Worm (Caenorhabditis elegans): ENCODE results near the gene B0001.7.

B0001.7 gene

ce11 chrIV:12121076-12121475 is 33.0 kb downstream of the B0001.7 start, which contains the start of the genes ddb-1 and M18.6 (continued):
- no peak for TF ChIP-seq egrh-3 (GFP tag; IDR thresholded peaks at IDR 0.05)
- no peak for TF ChIP-seq hlh-12 (tag; optimal IDR thresholded peaks at IDR 0.05)
- TF ChIP-seq ztf-28 (GFP tag; IDR thresholded peaks at IDR 0.05), result no peak
- no peak for TF ChIP-seq F52B5.7 (tag; optimal IDR thresholded peaks at IDR 0.05)
- no peak for TF ChIP-seq ceh-79 (tag; optimal IDR thresholded peaks at IDR 0.05)
- peak; percentile 57; the same call in 1 of the 2 replicates for TF ChIP-seq madf-6 (GFP tag; IDR thresholded peaks at IDR 0.05)
- TF ChIP-seq B0035.1 (tag; optimal IDR thresholded peaks at IDR 0.05), result no peak
- TF ChIP-seq nhr-120 (GFP tag; IDR thresholded peaks at IDR 0.05), result no peak
- TF ChIP-seq unc-62 (GFP tag; optimal IDR thresholded peaks at IDR 0.05), result no peak
- TF ChIP-seq rpc-1 (optimal IDR thresholded peaks at IDR 0.05), result no peak
- TF ChIP-seq rpc-1 (tag; optimal IDR thresholded peaks at IDR 0.05), result no peak
- no peak for TF ChIP-seq Y53G8AR.9 (GFP tag; conservative IDR thresholded peaks at IDR 0.05)
- TF ChIP-seq T26A5.8 (tag; optimal IDR thresholded peaks at IDR 0.05), result no peak
- TF ChIP-seq ztf-18 (tag; optimal IDR thresholded peaks at IDR 0.05), result no peak
- no peak for TF ChIP-seq Y56A3A.18 (GFP tag; IDR thresholded peaks at IDR 0.05)
- TF ChIP-seq Y95B8A.8 (GFP tag; IDR thresholded peaks at IDR 0.05), result no peak
- no peak for TF ChIP-seq F37B4.10 (GFP tag; IDR thresholded peaks at IDR 0.05)
- no peak for TF ChIP-seq ztf-6 (GFP tag; IDR thresholded peaks at IDR 0.05)
- TF ChIP-seq repo-1 (tag; optimal IDR thresholded peaks at IDR 0.05), result no peak
- no peak for TF ChIP-seq ccch-3 (GFP tag; optimal IDR thresholded peaks at IDR 0.05)
- TF ChIP-seq dox-1 (GFP tag; IDR thresholded peaks at IDR 0.05), result no peak; the same call in 1 of the 2 replicates
- no peak for TF ChIP-seq xnd-1 (tag; optimal IDR thresholded peaks at IDR 0.05)
- TF ChIP-seq cebp-2 (GFP tag; IDR thresholded peaks at IDR 0.05), result no peak
- no peak for TF ChIP-seq ceh-91 (GFP tag; IDR thresholded peaks at IDR 0.05)
- TF ChIP-seq dpl-1 (GFP tag; optimal IDR thresholded peaks at IDR 0.05), result peak; percentile 56
- no peak for TF ChIP-seq egl-44 (GFP tag; IDR thresholded peaks at IDR 0.05)
- no peak for TF ChIP-seq F22D6.2 (tag; optimal IDR thresholded peaks at IDR 0.05)
- peak; percentile 47; the same call in 1 of the 2 replicates for TF ChIP-seq F33H1.4 (GFP tag; IDR thresholded peaks at IDR 0.05)
- TF ChIP-seq ztf-3 (GFP tag; optimal IDR thresholded peaks at IDR 0.05), result no peak
- no peak for TF ChIP-seq Y67H2A.10 (GFP tag; conservative IDR thresholded peaks at IDR 0.05)
- TF ChIP-seq C17E4.6 (GFP tag; IDR thresholded peaks at IDR 0.05), result no peak
- no peak for TF ChIP-seq B0261.1 (tag; optimal IDR thresholded peaks at IDR 0.05)
- no peak for TF ChIP-seq ZK185.1 (tag; optimal IDR thresholded peaks at IDR 0.05; ENCODE audit: poor library complexity, severe bottlenecking)
- TF ChIP-seq ztf-26 (tag; optimal IDR thresholded peaks at IDR 0.05), result no peak
- no peak for TF ChIP-seq B0019.2 (GFP tag; conservative IDR thresholded peaks at IDR 0.05)
- TF ChIP-seq lir-1 (GFP tag; conservative IDR thresholded peaks at IDR 0.05), result no peak
- TF ChIP-seq gei-17 (GFP tag; optimal IDR thresholded peaks at IDR 0.05), result no peak
- TF ChIP-seq zim-3 (tag; optimal IDR thresholded peaks at IDR 0.05), result no peak
- TF ChIP-seq snpc-1.1 (tag; optimal IDR thresholded peaks at IDR 0.05; ENCODE audit: insufficient read depth), result peak; percentile 5
- no peak for TF ChIP-seq bed-2 (GFP tag; IDR thresholded peaks at IDR 0.05)
- no peak for TF ChIP-seq F49E8.2 (tag; optimal IDR thresholded peaks at IDR 0.05; ENCODE audit: insufficient read depth)
- TF ChIP-seq nhr-80 (tag; optimal IDR thresholded peaks at IDR 0.05), result no peak
- TF ChIP-seq him-1 (tag; optimal IDR thresholded peaks at IDR 0.05), result no peak
- TF ChIP-seq F10E7.11 (tag; optimal IDR thresholded peaks at IDR 0.05), result no peak
- TF ChIP-seq lag-1 (GFP tag; IDR thresholded peaks at IDR 0.05), result no peak
- no peak for TF ChIP-seq ceh-27 (GFP tag; optimal IDR thresholded peaks at IDR 0.05)
- no peak for TF ChIP-seq mxl-1 (tag; optimal IDR thresholded peaks at IDR 0.05)
- no peak for TF ChIP-seq pha-4 (tag; optimal IDR thresholded peaks at IDR 0.05)
- TF ChIP-seq T07F8.4 (tag; optimal IDR thresholded peaks at IDR 0.05), result no peak
- TF ChIP-seq ztf-25 (GFP tag; IDR thresholded peaks at IDR 0.05), result no peak
- TF ChIP-seq hmg-20 (GFP tag; IDR thresholded peaks at IDR 0.05), result no peak
